Fruit fly (Drosophila melanogaster): ENCODE measurements around the gene Wdr82.
A peak's percentile ranks its signal among the peaks of the same experiment; 100 is the strongest.

The Wdr82 gene

DNA sequence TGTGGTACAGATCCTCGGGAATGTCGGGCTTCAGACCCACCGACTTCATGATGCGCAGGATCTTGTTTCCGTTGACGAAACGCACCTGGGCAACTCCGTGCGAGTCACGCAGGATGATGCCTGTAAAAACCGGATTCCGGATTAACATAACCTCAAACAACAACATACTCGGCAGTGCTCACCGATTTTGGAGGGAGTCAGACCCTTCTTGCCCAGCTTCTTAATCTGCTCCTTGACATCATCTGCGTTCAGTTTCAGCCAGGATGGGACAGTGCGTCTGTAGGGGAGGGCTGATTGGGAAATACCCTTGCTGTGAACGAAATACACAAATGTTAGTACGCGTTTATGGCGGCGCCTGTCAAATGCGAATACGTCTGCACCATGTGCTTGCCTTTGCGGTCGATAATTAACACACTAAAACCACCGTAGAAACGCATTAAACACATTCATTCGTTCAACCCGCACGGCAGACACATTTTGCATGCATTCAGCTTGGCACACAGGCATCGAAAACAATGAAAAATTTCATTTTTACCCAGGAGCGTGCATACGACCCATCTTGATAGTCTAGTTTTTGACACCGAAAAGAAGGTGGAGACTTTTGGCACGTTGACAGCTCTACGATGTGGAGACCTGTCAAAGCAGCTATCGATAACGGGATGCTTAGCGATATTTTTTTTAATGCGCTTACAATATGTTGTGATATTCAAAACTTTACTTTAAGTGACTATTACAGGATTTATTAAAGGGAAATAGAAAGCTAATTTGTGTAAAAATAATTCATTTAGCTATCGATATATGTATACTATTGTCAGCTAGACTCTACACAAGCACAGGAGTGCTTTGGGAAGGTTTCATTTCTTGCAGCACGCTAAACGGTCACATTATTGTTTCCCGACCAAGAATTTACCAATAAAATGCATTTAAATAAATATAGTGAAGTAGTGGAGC lies 10.0 kb upstream of the Wdr82 start, which contains the start of the genes RpS13 and CSN8 (continued):
- TF ChIP-seq lab (GFP tag; optimal IDR thresholded peaks at IDR 0.05): peak; percentile 25
- TF ChIP-seq cg (GFP tag; optimal IDR thresholded peaks at IDR 0.05): peak; percentile 16
- peak; percentile 87 for TF ChIP-seq Opbp (GFP tag; IDR thresholded peaks at IDR 0.05; ENCODE audit: partially characterized antibody)
- TF ChIP-seq ci (GFP tag; IDR thresholded peaks at IDR 0.05): 0 out of 3 replicates have a peak, but pooled peaks have one; percentile 15
- TF ChIP-seq Asciz (GFP tag; optimal IDR thresholded peaks at IDR 0.05): peak; percentile 37
- TF ChIP-seq mld (GFP tag; IDR thresholded peaks at IDR 0.05; ENCODE audit: partially characterized antibody): peak; percentile 75; the same call in 2 of the 3 replicates
- TF ChIP-seq unc-4 (GFP tag; IDR thresholded peaks at IDR 0.05; ENCODE audit: partially characterized antibody): peak; percentile 95
- TF ChIP-seq Pdp1 (GFP tag; optimal IDR thresholded peaks at IDR 0.05): peak in 1 of 2 experiments; percentile 9
- peak; percentile 16; the same call in 1 of the 2 replicates for TF ChIP-seq Drgx (GFP tag; IDR thresholded peaks at IDR 0.05)
- TF ChIP-seq stwl (tag; optimal IDR thresholded peaks at IDR 0.05): peak; percentile 85
- TF ChIP-seq CG33213 (GFP tag; optimal IDR thresholded peaks at IDR 0.05): peak; percentile 28
- TF ChIP-seq Hsf (GFP tag; optimal IDR thresholded peaks at IDR 0.05): peak; percentile 39
- peak; percentile 93 for TF ChIP-seq hbn (GFP tag; IDR thresholded peaks at IDR 0.05; ENCODE audit: partially characterized antibody)
- TF ChIP-seq lbe (GFP tag; optimal IDR thresholded peaks at IDR 0.05): no peak
- TF ChIP-seq CG34376 (GFP tag; optimal IDR thresholded peaks at IDR 0.05): peak; percentile 68
- peak; percentile 7 for TF ChIP-seq grau (tag; optimal IDR thresholded peaks at IDR 0.05)
- TF ChIP-seq p53 (GFP tag; optimal IDR thresholded peaks at IDR 0.05): no peak
- TF ChIP-seq CG17385 (GFP tag; optimal IDR thresholded peaks at IDR 0.05): peak; percentile 29
- peak; percentile 90 for TF ChIP-seq pzg (GFP tag; optimal IDR thresholded peaks at IDR 0.05)
- peak; percentile 11 for TF ChIP-seq bcd (GFP tag; optimal IDR thresholded peaks at IDR 0.05)
- no peak for TF ChIP-seq CG8290 (GFP tag; optimal IDR thresholded peaks at IDR 0.05)
- TF ChIP-seq CG8290 (tag; optimal IDR thresholded peaks at IDR 0.05): peak in 1 of 2 experiments; percentile 36
- peak; percentile 56 for TF ChIP-seq CG12299 (tag; optimal IDR thresholded peaks at IDR 0.05)
- peak; percentile 95 for TF ChIP-seq knrl (GFP tag; IDR thresholded peaks at IDR 0.05; ENCODE audit: partially characterized antibody)
- no peak for TF ChIP-seq ssp (GFP tag; IDR thresholded peaks at IDR 0.05)
- TF ChIP-seq gem (tag; optimal IDR thresholded peaks at IDR 0.05): peak; percentile 29
- peak; percentile 29 for TF ChIP-seq Myb (GFP tag; optimal IDR thresholded peaks at IDR 0.05)
- TF ChIP-seq CG16863 (GFP tag; optimal IDR thresholded peaks at IDR 0.05): no peak
- no peak for TF ChIP-seq Taf1 (GFP tag; IDR thresholded peaks at IDR 0.05)
- TF ChIP-seq CG18262 (tag; optimal IDR thresholded peaks at IDR 0.05): peak; percentile 38

DNA sequence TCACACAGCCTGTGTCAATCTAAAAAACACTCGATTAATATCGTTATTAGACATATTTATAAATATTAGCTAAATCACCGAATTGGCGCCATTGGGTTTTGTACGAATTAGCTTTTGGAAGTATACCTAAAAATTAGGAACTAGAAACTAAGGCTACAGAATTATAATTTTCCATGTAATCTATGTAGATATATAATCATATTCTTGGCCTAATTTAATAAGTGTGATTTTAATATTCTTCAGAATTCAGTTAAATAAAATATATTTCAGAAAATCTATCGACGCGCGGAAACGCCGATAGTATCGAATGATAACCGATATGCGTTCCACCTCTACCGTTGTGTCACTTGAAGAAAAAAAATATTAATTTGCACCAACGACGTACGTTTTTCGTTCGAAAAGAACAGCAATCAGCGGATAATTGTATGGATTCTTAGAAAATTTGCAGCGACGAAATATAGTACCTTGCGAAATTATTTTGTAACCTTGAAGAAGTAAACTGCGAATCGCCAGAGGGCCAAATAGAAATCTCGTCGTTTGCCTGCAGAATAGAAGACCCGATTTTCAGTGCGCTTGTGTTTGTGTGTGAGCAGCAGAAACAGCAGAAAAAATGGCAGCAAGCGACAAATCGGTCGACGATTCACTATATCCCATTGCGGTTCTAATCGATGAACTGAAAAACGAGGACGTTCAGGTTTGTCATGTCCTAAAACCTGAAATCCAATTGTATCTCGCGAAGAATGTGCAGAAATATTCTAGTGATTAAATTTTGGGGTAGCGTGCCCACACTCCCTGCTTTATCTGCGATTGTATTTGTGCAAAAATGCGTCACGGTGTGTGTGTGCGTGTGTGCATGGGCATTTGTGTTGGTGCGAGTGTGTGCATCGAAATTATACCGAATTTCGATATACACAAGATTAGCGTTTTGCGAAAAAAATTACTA lies 8.3 kb upstream of the Wdr82 start, which contains the start of gene Pp2A-29B:
Gene Pp2A-29B (plus strand): TSS at position 338 of the 943 bp plus-strand sequence.
- TF ChIP-seq org-1 (GFP tag; optimal IDR thresholded peaks at IDR 0.05) (no peak), cad (GFP tag; optimal IDR thresholded peaks at IDR 0.05) (no peak), grau (tag; optimal IDR thresholded peaks at IDR 0.05) (peak; percentile 45), CG7987 (GFP tag; optimal IDR thresholded peaks at IDR 0.05) (no peak), bsh (GFP tag; optimal IDR thresholded peaks at IDR 0.05) (no peak), pfk (GFP tag; optimal IDR thresholded peaks at IDR 0.05) (no peak), sisA (GFP tag; IDR thresholded peaks at IDR 0.05) (no peak), tin (GFP tag; optimal IDR thresholded peaks at IDR 0.05) (peak; percentile 0), Tbp (GFP tag; optimal IDR thresholded peaks at IDR 0.05) (no peak), CG6813 (GFP tag; optimal IDR thresholded peaks at IDR 0.05) (no peak), E2f2 (GFP tag; IDR thresholded peaks at IDR 0.05) (peak; percentile 88), CG11085 (GFP tag; IDR thresholded peaks at IDR 0.05) (no peak), CG6791 (GFP tag; IDR thresholded peaks at IDR 0.05; ENCODE audit: partially characterized antibody) (peak; percentile 98), D (optimal IDR thresholded peaks at IDR 0.05) (no peak), D (GFP tag; optimal IDR thresholded peaks at IDR 0.05) (no peak), unpg (GFP tag; optimal IDR thresholded peaks at IDR 0.05) (no peak), corto (GFP tag; optimal IDR thresholded peaks at IDR 0.05) (no peak)

Measured in whole organism, embryonic.